Worm (Caenorhabditis elegans): Measurements from ENCODE around the gene str-131.

DNA sequence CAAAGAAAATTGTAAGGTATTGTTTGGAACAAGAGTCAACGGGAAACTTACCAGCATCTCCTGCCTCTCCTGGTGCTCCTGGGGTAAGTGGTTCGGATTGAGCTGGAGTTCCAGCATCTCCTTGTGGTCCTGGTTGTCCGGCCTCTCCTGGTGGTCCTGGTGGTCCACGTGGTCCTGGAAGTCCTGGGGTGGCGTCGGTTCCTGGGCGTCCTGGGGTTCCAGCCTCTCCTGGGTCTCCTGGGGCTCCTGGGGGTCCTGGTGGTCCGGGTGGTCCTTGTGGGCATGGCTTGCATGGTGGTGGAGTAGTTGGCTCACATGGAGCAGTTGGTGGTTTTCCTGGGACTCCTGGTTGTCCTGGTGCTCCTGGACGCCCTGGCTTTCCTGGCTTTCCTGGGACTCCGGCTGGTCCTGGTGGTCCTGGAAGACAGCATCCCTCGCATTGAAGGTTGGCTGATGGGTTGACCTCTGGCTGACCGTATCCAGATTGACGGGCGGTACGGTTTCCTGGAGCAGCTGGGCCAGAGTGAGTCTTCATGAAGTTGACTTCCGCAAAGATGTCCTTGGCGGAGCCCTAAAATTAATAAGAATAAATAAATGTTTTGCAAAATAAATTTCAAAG, 31.3 kb downstream of the str-131 start:
- TF ChIP-seq ztf-11 (tag; optimal IDR thresholded peaks at IDR 0.05) (no peak), nhr-77 (tag; optimal IDR thresholded peaks at IDR 0.05) (no peak), skn-1 (tag; optimal IDR thresholded peaks at IDR 0.05) (no peak), unc-62 (GFP tag; optimal IDR thresholded peaks at IDR 0.05) (no peak), C16A3.4 (tag; optimal IDR thresholded peaks at IDR 0.05) (no peak), sox-4 (tag; optimal IDR thresholded peaks at IDR 0.05) (no peak), lin-15B (tag; optimal IDR thresholded peaks at IDR 0.05) (no peak), fos-1 (tag; optimal IDR thresholded peaks at IDR 0.05) (no peak), rnt-1 (tag; optimal IDR thresholded peaks at IDR 0.05) (no peak), mdl-1 (tag; optimal IDR thresholded peaks at IDR 0.05) (no peak), Y116A8C.19 (tag; optimal IDR thresholded peaks at IDR 0.05; ENCODE audit: borderline replicate concordance) (no peak), snu-23 (GFP tag; optimal IDR thresholded peaks at IDR 0.05) (no peak), nhr-237 (tag; optimal IDR thresholded peaks at IDR 0.05) (no peak)

All from whole organism, L1 larva.